Fruit fly (Drosophila melanogaster) whole organism, embryonic: Measurements from ENCODE around the gene CG5160.

Source experiments
- ATbp ChIP-seq: fragments of 200-800 bp; sonication (Bioruptor generic); optimal IDR thresholded peaks from 2 replicates; lab custom pipeline; 2017; ENCODE audit warnings: missing biosample characterization, mild to moderate bottlenecking, missing genetic modification characterization, missing genetic modification reagents
- BEAF-32 ChIP-seq: fragments of 200-800 bp; sonication (Bioruptor generic); optimal IDR thresholded peaks from 3 replicates; lab custom pipeline; 2017; ENCODE audit warnings: missing biosample characterization, missing genetic modification characterization, mild to moderate bottlenecking, moderate library complexity, missing genetic modification reagents
- Blimp-1 ChIP-seq: fragments of 200-800 bp; sonication (Bioruptor generic); optimal IDR thresholded peaks from 3 replicates; lab custom pipeline; 2018; ENCODE audit warnings: missing biosample characterization, missing genetic modification characterization, mild to moderate bottlenecking, moderate library complexity, missing genetic modification reagents
- C15 ChIP-seq: fragments of 200-800 bp; sonication (Bioruptor generic); IDR thresholded peaks from 3 replicates; pipeline ENCODE4 v1.3.6; 2022; ENCODE audit warnings: missing biosample characterization, missing genetic modification characterization
- CG10147 ChIP-seq: fragments of 200-800 bp; sonication (Bioruptor generic); optimal IDR thresholded peaks from 2 replicates; lab custom pipeline; 2019; ENCODE audit warnings: missing biosample characterization, mild to moderate bottlenecking, missing genetic modification characterization, moderate library complexity
- CG11696 ChIP-seq: fragments of 200-800 bp; sonication (Bioruptor generic); IDR thresholded peaks from 2 replicates; pipeline ENCODE4 v1.3.6; 2022; ENCODE audit warnings: missing biosample characterization, missing genetic modification characterization
- CG12155 ChIP-seq: fragments of 200-800 bp; sonication (Bioruptor generic); optimal IDR thresholded peaks from 3 replicates; lab custom pipeline; 2016; ENCODE audit warnings: missing biosample characterization, missing genetic modification characterization
- CG12299 ChIP-seq: fragments of 200-800 bp; sonication (Bioruptor generic); optimal IDR thresholded peaks from 2 replicates; lab custom pipeline; 2018; ENCODE audit warnings: missing biosample characterization, mild to moderate bottlenecking, missing genetic modification characterization
- CG13123 ChIP-seq: fragments of 200-800 bp; sonication (Bioruptor generic); optimal IDR thresholded peaks from 2 replicates; lab custom pipeline; 2016; ENCODE audit warnings: missing biosample characterization, missing genetic modification characterization
- CG13287 ChIP-seq: fragments of 200-800 bp; sonication (Bioruptor generic); IDR thresholded peaks from 2 replicates; pipeline ENCODE4 v1.3.6; 2022; ENCODE audit warnings: missing biosample characterization, missing genetic modification characterization; ENCODE audit not compliant: partially characterized antibody
- CG1602 ChIP-seq: fragments of 200-800 bp; sonication (Bioruptor generic); optimal IDR thresholded peaks from 3 replicates; lab custom pipeline; 2016; ENCODE audit warnings: missing biosample characterization, missing genetic modification characterization
- CG16813 ChIP-seq: fragments of 200-800 bp; sonication (Bioruptor generic); IDR thresholded peaks from 3 replicates; pipeline ENCODE4 v1.3.6; 2022; ENCODE audit warnings: missing biosample characterization, missing genetic modification characterization; ENCODE audit not compliant: partially characterized antibody
- CG1792 ChIP-seq: fragments of 200-800 bp; sonication (Bioruptor generic); optimal IDR thresholded peaks from 2 replicates; lab custom pipeline; 2016; ENCODE audit warnings: missing biosample characterization, missing genetic modification characterization
- CG18262 ChIP-seq: fragments of 200-800 bp; optimal IDR thresholded peaks from 3 replicates; lab custom pipeline; 2019; ENCODE audit warnings: missing biosample characterization, mild to moderate bottlenecking, missing genetic modification characterization, moderate library complexity
- CG2120 ChIP-seq: fragments of 200-800 bp; sonication (Bioruptor generic); optimal IDR thresholded peaks from 3 replicates; lab custom pipeline; 2016; ENCODE audit warnings: missing biosample characterization, missing genetic modification characterization
- CG2712 ChIP-seq: fragments of 200-800 bp; optimal IDR thresholded peaks from 3 replicates; lab custom pipeline; 2019; ENCODE audit warnings: missing biosample characterization, mild to moderate bottlenecking, missing genetic modification characterization, moderate library complexity
- CG30020 ChIP-seq: fragments of 200-800 bp; optimal IDR thresholded peaks from 2 replicates; lab custom pipeline; 2019; ENCODE audit warnings: missing biosample characterization, mild to moderate bottlenecking, missing genetic modification characterization, moderate library complexity
- CG32532 ChIP-seq: fragments of 200-800 bp; sonication (Bioruptor generic); IDR thresholded peaks from 2 replicates; pipeline ENCODE4 v1.3.6; 2022; ENCODE audit warnings: missing biosample characterization, missing genetic modification characterization
- CG32772 ChIP-seq: fragments of 200-800 bp; sonication (Bioruptor generic); IDR thresholded peaks from 2 replicates; pipeline ENCODE4 v1.3.6; 2022; ENCODE audit warnings: missing biosample characterization, missing genetic modification characterization
- CG34224 ChIP-seq: fragments of 200-800 bp; sonication (Bioruptor generic); IDR thresholded peaks from 3 replicates; pipeline ENCODE4 v1.3.6; 2022; ENCODE audit warnings: missing biosample characterization, missing genetic modification characterization; ENCODE audit not compliant: partially characterized antibody
- CG3995 ChIP-seq: fragments of 200-800 bp; sonication (Bioruptor generic); optimal IDR thresholded peaks from 3 replicates; lab custom pipeline; 2016; ENCODE audit warnings: missing biosample characterization, missing genetic modification characterization
- CG4360 ChIP-seq: fragments of 200-800 bp; sonication (Bioruptor generic); IDR thresholded peaks from 2 replicates; pipeline ENCODE4 v1.3.6; 2022; ENCODE audit warnings: missing biosample characterization, missing genetic modification characterization
- CG43689 ChIP-seq: fragments of 200-800 bp; sonication (Bioruptor generic); IDR thresholded peaks from 2 replicates; pipeline ENCODE4 v1.3.6; 2022; ENCODE audit warnings: missing biosample characterization, missing genetic modification characterization
- CG4617 ChIP-seq: fragments of 200-800 bp; sonication (Bioruptor generic); optimal IDR thresholded peaks from 3 replicates; lab custom pipeline; 2016; ENCODE audit warnings: missing biosample characterization, missing genetic modification characterization, borderline replicate concordance
- CG4820 ChIP-seq: fragments of 200-800 bp; sonication (Bioruptor generic); optimal IDR thresholded peaks from 3 replicates; lab custom pipeline; 2016; ENCODE audit warnings: missing biosample characterization, missing genetic modification characterization
- CG5245 ChIP-seq: fragments of 200-800 bp; sonication (Bioruptor generic); optimal IDR thresholded peaks from 3 replicates; lab custom pipeline; 2016; ENCODE audit warnings: missing biosample characterization, missing genetic modification characterization
- CG6854 ChIP-seq: fragments of 200-800 bp; sonication (Bioruptor generic); optimal IDR thresholded peaks from 3 replicates; lab custom pipeline; 2017; ENCODE audit warnings: missing biosample characterization, mild to moderate bottlenecking, missing genetic modification characterization
- CG9437 ChIP-seq: fragments of 200-800 bp; sonication (Bioruptor generic); optimal IDR thresholded peaks from 2 replicates; lab custom pipeline; 2018; ENCODE audit warnings: missing biosample characterization, mild to moderate bottlenecking, missing genetic modification characterization
- CG9797 ChIP-seq: fragments of 200-800 bp; sonication (Bioruptor generic); optimal IDR thresholded peaks from 3 replicates; lab custom pipeline; 2018; ENCODE audit warnings: missing biosample characterization, mild to moderate bottlenecking, missing genetic modification characterization
- CrebB ChIP-seq: fragments of 200-800 bp; sonication (Bioruptor generic); optimal IDR thresholded peaks from 3 replicates; lab custom pipeline; 2018; ENCODE audit warnings: missing biosample characterization, mild to moderate bottlenecking, missing genetic modification characterization
- Fer3 ChIP-seq: fragments of 200-800 bp; sonication (Bioruptor generic); optimal IDR thresholded peaks from 2 replicates; lab custom pipeline; 2018; ENCODE audit warnings: missing biosample characterization, mild to moderate bottlenecking, missing genetic modification characterization, moderate library complexity
- Gsc ChIP-seq: fragments of 200-800 bp; sonication (Bioruptor generic); IDR thresholded peaks from 2 replicates; pipeline ENCODE4 v1.3.6; 2022; ENCODE audit warnings: missing biosample characterization, missing genetic modification characterization
- MBD-R2 ChIP-seq: fragments of 200-800 bp; sonication (Bioruptor generic); IDR thresholded peaks from 2 replicates; pipeline ENCODE4 v1.3.6; 2022; ENCODE audit warnings: missing biosample characterization, missing genetic modification characterization
- Med ChIP-seq: fragments of 200-800 bp; sonication (Bioruptor generic); peaks from one replicate; lab custom pipeline; 2016; ENCODE audit warnings: missing biosample characterization, missing genetic modification characterization, mild to moderate bottlenecking, inconsistent platforms, moderate library complexity
- Mrtf ChIP-seq: fragments of 200-800 bp; sonication (Bioruptor generic); IDR thresholded peaks from 3 replicates; pipeline ENCODE4 v1.3.6; 2022; ENCODE audit warnings: missing biosample characterization, missing genetic modification characterization
- Ptx1 ChIP-seq: fragments of 200-800 bp; sonication (Bioruptor generic); IDR thresholded peaks from 2 replicates; pipeline ENCODE4 v1.3.6; 2022; ENCODE audit warnings: missing biosample characterization, missing genetic modification characterization
- Sox102F ChIP-seq: fragments of 200-800 bp; sonication (Bioruptor generic); optimal IDR thresholded peaks from 2 replicates; lab custom pipeline; 2018; ENCODE audit warnings: missing biosample characterization, mild to moderate bottlenecking, missing genetic modification characterization, moderate library complexity
- al ChIP-seq: fragments of 200-800 bp; sonication (Bioruptor generic); IDR thresholded peaks from 2 replicates; pipeline ENCODE4 v1.3.6; 2022; ENCODE audit warnings: missing biosample characterization, missing genetic modification characterization
- cato ChIP-seq: fragments of 200-800 bp; sonication (Bioruptor generic); optimal IDR thresholded peaks from 2 replicates; lab custom pipeline; 2016; ENCODE audit warnings: missing biosample characterization, missing genetic modification characterization, borderline replicate concordance
- dmrt99B ChIP-seq: fragments of 200-800 bp; sonication (Bioruptor generic); optimal IDR thresholded peaks from 2 replicates; lab custom pipeline; 2018; ENCODE audit warnings: missing biosample characterization, mild to moderate bottlenecking, missing genetic modification characterization, moderate library complexity
- dpn ChIP-seq, 2 experiments: fragments of 200-800 bp; sonication (Bioruptor generic); optimal IDR thresholded peaks; 3 replicates each; lab custom pipeline; 2016; ENCODE audit warnings: missing biosample characterization in 2 of 2, missing genetic modification characterization in 2 of 2
- esg ChIP-seq: fragments of 200-800 bp; sonication (Bioruptor generic); conservative IDR thresholded peaks from 2 replicates; pipeline ENCODE4 v1.3.6; 2022; ENCODE audit warnings: missing biosample characterization, missing genetic modification characterization
- exex ChIP-seq: fragments of 200-800 bp; sonication (Bioruptor generic); optimal IDR thresholded peaks from 4 replicates; lab custom pipeline; 2018; ENCODE audit warnings: missing biosample characterization, mild to moderate bottlenecking, missing genetic modification characterization, moderate library complexity
- h ChIP-seq: fragments of >200 bp; optimal IDR thresholded peaks from 2 replicates; lab custom pipeline; 2017
- jumu ChIP-seq: fragments of 200-800 bp; sonication (Bioruptor generic); optimal IDR thresholded peaks from 3 replicates; lab custom pipeline; 2016; ENCODE audit warnings: missing biosample characterization, missing genetic modification characterization
- lbe ChIP-seq: fragments of 200-800 bp; sonication (Bioruptor generic); optimal IDR thresholded peaks from 2 replicates; lab custom pipeline; 2016; ENCODE audit warnings: missing biosample characterization, mild to moderate bottlenecking, missing genetic modification characterization
- pita ChIP-seq: fragments of 200-800 bp; sonication (Bioruptor generic); optimal IDR thresholded peaks from 2 replicates; lab custom pipeline; 2017; ENCODE audit warnings: missing biosample characterization, mild to moderate bottlenecking, missing genetic modification characterization
- row ChIP-seq: fragments of 200-800 bp; sonication (Bioruptor generic); IDR thresholded peaks from 3 replicates; pipeline ENCODE4 v1.3.6; 2022; ENCODE audit warnings: missing biosample characterization, missing genetic modification characterization
- sim ChIP-seq: fragments of 200-800 bp; sonication (Bioruptor generic); IDR thresholded peaks from 2 replicates; pipeline ENCODE4 v1.3.6; 2022; ENCODE audit warnings: missing biosample characterization, missing genetic modification characterization
- stwl ChIP-seq: fragments of 200-800 bp; sonication (Bioruptor generic); optimal IDR thresholded peaks from 3 replicates; lab custom pipeline; 2018; ENCODE audit warnings: missing biosample characterization, mild to moderate bottlenecking, missing genetic modification characterization, moderate library complexity
- tap ChIP-seq: fragments of 200-800 bp; optimal IDR thresholded peaks from 3 replicates; lab custom pipeline; 2019; ENCODE audit warnings: missing biosample characterization, mild to moderate bottlenecking, missing genetic modification characterization, moderate library complexity
- trem ChIP-seq: fragments of 200-800 bp; optimal IDR thresholded peaks from 3 replicates; lab custom pipeline; 2019; ENCODE audit warnings: missing biosample characterization, mild to moderate bottlenecking, missing genetic modification characterization, moderate library complexity

Gene CG5160

DNA sequence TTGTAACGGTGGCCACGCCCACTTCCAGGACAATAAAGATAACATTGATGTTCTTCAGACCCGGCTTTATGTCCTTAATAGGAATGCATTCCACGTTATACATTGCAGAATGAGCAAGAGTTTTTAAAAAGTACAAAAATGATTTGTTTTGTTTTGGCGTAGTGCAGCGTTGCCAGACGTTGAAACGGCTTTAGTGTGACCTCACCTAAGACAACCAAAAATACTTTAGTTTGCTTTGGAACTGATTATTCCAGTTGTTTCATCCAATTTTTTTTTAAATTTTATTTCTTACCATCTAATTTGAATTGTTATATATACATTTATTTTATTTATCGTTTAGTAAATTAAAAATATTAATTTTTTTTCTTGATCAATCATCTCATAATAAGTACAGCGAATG is 11.1 kb upstream of the CG5160 start, which contains the start of gene CG5181 (continued):
- TF ChIP-seq CG30020 (tag; lab: Kevin White, UChicago): peak; percentile 37
- TF ChIP-seq sim (GFP tag; lab: Robert Waterston, UW): no peak
- no peak for TF ChIP-seq Med (GFP tag; lab: Kevin White, UChicago)
- no peak for TF ChIP-seq cato (GFP tag; lab: Kevin White, UChicago)
- TF ChIP-seq CrebB (tag; lab: Kevin White, UChicago): no peak
- TF ChIP-seq Fer3 (tag; lab: Kevin White, UChicago): no peak
- peak; percentile 69 for TF ChIP-seq row
- no peak for TF ChIP-seq CG12155
- TF ChIP-seq Blimp-1: no peak
- peak; percentile 1 for TF ChIP-seq CG2712
- peak; percentile 32; the same call in 1 of the 2 replicates for TF ChIP-seq CG13287 (GFP tag; lab: Robert Waterston, UW)
- TF ChIP-seq CG12299: no peak
- no peak for TF ChIP-seq CG1602 (GFP tag; lab: Kevin White, UChicago)
- no peak for TF ChIP-seq exex (tag; lab: Kevin White, UChicago)
- TF ChIP-seq Sox102F (GFP tag; lab: Kevin White, UChicago): no peak
- no peak for TF ChIP-seq CG2120
- TF ChIP-seq BEAF-32 (GFP tag; lab: Kevin White, UChicago): peak; percentile 10
- no peak for TF ChIP-seq pita
- no peak for TF ChIP-seq al (GFP tag; lab: Robert Waterston, UW)
- TF ChIP-seq Mrtf: no peak
- TF ChIP-seq CG9437: no peak
- no peak for TF ChIP-seq CG1792 (GFP tag; lab: Kevin White, UChicago)
- peak; percentile 86 for TF ChIP-seq stwl (tag; lab: Kevin White, UChicago)
- peak; percentile 80 for TF ChIP-seq MBD-R2 (GFP tag; lab: Robert Waterston, UW)
- no peak for TF ChIP-seq CG5245 (GFP tag; lab: Kevin White, UChicago)
- no peak for TF ChIP-seq jumu (GFP tag; lab: Kevin White, UChicago)
- no peak for TF ChIP-seq Ptx1 (GFP tag; lab: Robert Waterston, UW)
- TF ChIP-seq CG16813 (GFP tag; lab: Robert Waterston, UW): no peak
- no peak for TF ChIP-seq CG11696 (GFP tag; lab: Robert Waterston, UW)
- no peak for TF ChIP-seq esg (GFP tag; lab: Robert Waterston, UW)
- TF ChIP-seq CG9797 (GFP tag; lab: Kevin White, UChicago): peak; percentile 49
- no peak for TF ChIP-seq CG4360 (GFP tag; lab: Robert Waterston, UW)
- TF ChIP-seq lbe: no peak
- TF ChIP-seq CG13123 (GFP tag; lab: Kevin White, UChicago): no peak
- TF ChIP-seq CG10147 (GFP tag; lab: Kevin White, UChicago): no peak
- TF ChIP-seq C15 (GFP tag; lab: Robert Waterston, UW): no peak
- no peak for TF ChIP-seq CG32532 (GFP tag; lab: Robert Waterston, UW)
- peak; percentile 34 for TF ChIP-seq CG4617
- TF ChIP-seq CG32772 (GFP tag; lab: Robert Waterston, UW): no peak
- no peak for TF ChIP-seq CG3995 (GFP tag; lab: Kevin White, UChicago)
- no peak for TF ChIP-seq CG34224 (GFP tag; lab: Robert Waterston, UW)
- no peak for TF ChIP-seq CG4820 (GFP tag; lab: Kevin White, UChicago)
- TF ChIP-seq h (lab: Kevin White, UChicago): no peak
- TF ChIP-seq CG18262: no peak
- TF ChIP-seq dmrt99B (tag; lab: Kevin White, UChicago): no peak
- no peak for TF ChIP-seq Gsc (GFP tag; lab: Robert Waterston, UW)
- TF ChIP-seq dpn (GFP tag; optimal IDR thresholded peaks at IDR 0.05; lab: Kevin White, UChicago): no peak
- TF ChIP-seq ATbp (GFP tag; lab: Kevin White, UChicago): no peak
- no peak for TF ChIP-seq tap (tag; lab: Kevin White, UChicago)
- TF ChIP-seq trem (tag; lab: Kevin White, UChicago): peak; percentile 35
- TF ChIP-seq CG6854 (GFP tag; lab: Kevin White, UChicago): no peak
- no peak for TF ChIP-seq CG43689 (GFP tag; lab: Robert Waterston, UW)
